Worm (Caenorhabditis elegans): ENCODE results near the gene R02E12.4.

DNA sequence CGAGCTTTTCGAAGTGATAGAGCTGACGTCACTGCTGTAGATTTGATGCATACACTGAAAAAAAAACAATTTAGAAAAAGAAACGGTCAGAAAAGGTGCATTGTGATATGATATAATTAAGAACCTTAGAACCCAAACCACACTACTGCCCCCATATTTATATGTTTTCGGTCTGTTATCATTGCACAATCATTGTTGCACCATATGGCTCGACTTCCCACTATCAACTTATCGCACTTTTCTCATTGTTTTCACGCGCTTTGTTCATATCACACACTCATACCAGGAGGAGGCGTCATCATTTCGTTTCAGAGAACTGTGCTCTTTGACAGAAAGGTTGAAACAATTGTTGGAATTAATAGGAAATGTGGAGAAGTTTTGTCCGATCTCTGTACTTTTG lies 3.8 kb downstream of the R02E12.4 start:
- TF ChIP-seq gmeb-2 (tag; optimal IDR thresholded peaks at IDR 0.05) (no peak), elt-2 (tag; optimal IDR thresholded peaks at IDR 0.05) (peak; percentile 93)

Data from whole organism, late embryonic.